Worm (Caenorhabditis elegans): Measurements from ENCODE around the gene W02B12.13.

DNA sequence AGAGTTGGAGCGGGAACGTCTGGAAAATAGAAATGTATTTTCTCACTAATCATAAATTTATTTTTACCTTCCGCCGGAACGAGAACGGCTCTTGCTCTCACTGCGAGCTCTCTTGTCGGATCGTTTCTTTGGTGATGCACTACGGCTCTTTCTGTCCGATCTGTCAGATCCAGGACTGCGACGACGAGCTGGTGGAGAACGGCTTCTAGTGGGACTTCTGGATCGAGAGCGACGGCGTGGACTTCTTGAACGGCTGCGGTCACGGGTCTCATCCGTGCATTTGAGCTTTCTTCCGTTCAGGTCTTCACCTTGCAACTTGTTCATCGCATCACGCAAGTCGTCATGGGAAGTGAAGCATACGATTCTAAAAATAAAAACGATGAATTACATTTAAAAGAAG lies 6.7 kb downstream of the W02B12.13 start:
- TF ChIP-seq ama-1 (optimal IDR thresholded peaks at IDR 0.05) (no peak), pha-4 (tag; optimal IDR thresholded peaks at IDR 0.05) (no peak), pqm-1 (tag; optimal IDR thresholded peaks at IDR 0.05) (no peak)
